Worm (Caenorhabditis elegans) whole organism, L1 larva: ENCODE measurements around the gene VY10G11R.1.

ENCODE experiments used
- C34B4.2 ChIP-seq: sonication (generic microtip); optimal IDR thresholded peaks from 2 replicates; lab custom pipeline; 2017; ENCODE audit warnings: mild to moderate bottlenecking, missing genetic modification characterization, missing compliant biosample characterization
- F16B12.6 ChIP-seq: fragments of 150-350 bp; optimal IDR thresholded peaks from 2 replicates; lab custom pipeline; 2014; ENCODE audit warnings: missing biosample characterization, missing genetic modification characterization
- Y116A8C.19 ChIP-seq: sonication (generic microtip); optimal IDR thresholded peaks from 2 replicates; lab custom pipeline; 2016; ENCODE audit warnings: missing compliant biosample characterization, missing genetic modification characterization, borderline replicate concordance
- aha-1 ChIP-seq: fragments of 150-350 bp; optimal IDR thresholded peaks from 2 replicates; lab custom pipeline; 2014; ENCODE audit warnings: missing biosample characterization, missing genetic modification characterization
- ama-1 ChIP-seq: fragments of 150-350 bp; optimal IDR thresholded peaks from 2 replicates; lab custom pipeline; 2014
- blmp-1 ChIP-seq: fragments of 150-350 bp; optimal IDR thresholded peaks from 2 replicates; lab custom pipeline; 2014; ENCODE audit warnings: missing biosample characterization, missing genetic modification characterization
- ceh-63 ChIP-seq: fragments of 200-800 bp; sonication (Bioruptor generic); optimal IDR thresholded peaks from 2 replicates; lab custom pipeline; 2018; ENCODE audit warnings: mild to moderate bottlenecking, missing genetic modification characterization, missing compliant biosample characterization
- ceh-82 ChIP-seq, 3 experiments: fragments of 150-350 bp in 1 of 3; sonication (generic microtip) in 2 of 3; optimal IDR thresholded peaks; 2 replicates each; lab custom pipeline; 2014 to 2017; ENCODE audit warnings: missing biosample characterization in 3 of 3, missing genetic modification characterization in 3 of 3
- ces-1 ChIP-seq: fragments of 150-350 bp; optimal IDR thresholded peaks from 2 replicates; lab custom pipeline; 2014; ENCODE audit warnings: missing biosample characterization, missing genetic modification reagents, missing genetic modification characterization
- efl-1 ChIP-seq, 4 experiments: fragments of 150-350 bp; optimal IDR thresholded peaks in 3 of 4; peaks in 1 of 4; 1 replicate in 1 of 4; 2 replicates in 3 of 4; lab custom pipeline; 2014; ENCODE audit warnings: missing biosample characterization in 2 of 4, missing genetic modification characterization in 2 of 4, missing genetic modification reagents in 2 of 4
- efl-3 ChIP-seq: fragments of 200-800 bp; sonication (Bioruptor generic); optimal IDR thresholded peaks from 2 replicates; lab custom pipeline; 2018; ENCODE audit warnings: mild to moderate bottlenecking, missing genetic modification characterization, missing compliant biosample characterization
- egl-27 ChIP-seq, 2 experiments: fragments of 150-350 bp in 1 of 2; sonication (generic microtip); optimal IDR thresholded peaks; 3 replicates each; lab custom pipeline; 2017 to 2018; ENCODE audit warnings: missing biosample characterization in 2 of 2, missing genetic modification characterization in 2 of 2, missing genetic modification reagents in 2 of 2
- elt-2 ChIP-seq: sonication (generic microtip); optimal IDR thresholded peaks from 2 replicates; lab custom pipeline; 2016; ENCODE audit warnings: missing genetic modification characterization, mild to moderate bottlenecking, inconsistent platforms, missing compliant biosample characterization, missing genetic modification reagents
- ets-5 ChIP-seq: fragments of 200-800 bp; sonication (Bioruptor generic); IDR thresholded peaks from 2 replicates; pipeline ENCODE4 v1.3.6; 2022; ENCODE audit warnings: missing genetic modification characterization, missing compliant biosample characterization
- fkh-10 ChIP-seq: sonication (generic microtip); optimal IDR thresholded peaks from 2 replicates; lab custom pipeline; 2017; ENCODE audit warnings: missing biosample characterization, missing genetic modification reagents, missing genetic modification characterization
- fkh-8 ChIP-seq: sonication (generic microtip); optimal IDR thresholded peaks from 2 replicates; lab custom pipeline; 2016; ENCODE audit warnings: mild to moderate bottlenecking, missing genetic modification characterization, missing compliant biosample characterization
- hpl-2 ChIP-seq: fragments of 150-350 bp; optimal IDR thresholded peaks from 2 replicates; lab custom pipeline; 2014; ENCODE audit warnings: missing biosample characterization, missing genetic modification reagents, missing genetic modification characterization
- isw-1 ChIP-seq: fragments of 200-800 bp; sonication (Bioruptor generic); IDR thresholded peaks from 2 replicates; pipeline ENCODE4 v1.3.6; 2022; ENCODE audit warnings: missing genetic modification characterization, missing compliant biosample characterization
- lin-13 ChIP-seq: fragments of 150-350 bp; optimal IDR thresholded peaks from 2 replicates; lab custom pipeline; 2014; ENCODE audit warnings: missing biosample characterization, missing genetic modification reagents, missing genetic modification characterization
- lin-14 ChIP-seq: fragments of 200-800 bp; sonication (Bioruptor generic); optimal IDR thresholded peaks from 2 replicates; lab custom pipeline; 2018; ENCODE audit warnings: mild to moderate bottlenecking, missing genetic modification characterization, moderate library complexity, missing compliant biosample characterization
- lin-35 ChIP-seq, 2 experiments: fragments of 150-350 bp; optimal IDR thresholded peaks; 2 replicates each; lab custom pipeline; 2014; ENCODE audit warnings: missing biosample characterization in 2 of 2, missing genetic modification characterization in 2 of 2, missing genetic modification reagents in 2 of 2
- lir-3 ChIP-seq: sonication (generic microtip); optimal IDR thresholded peaks from 2 replicates; lab custom pipeline; 2016; ENCODE audit warnings: mild to moderate bottlenecking, missing genetic modification characterization, moderate library complexity, missing compliant biosample characterization; ENCODE audit not compliant: poor library complexity
- lsy-2 ChIP-seq, 2 experiments: fragments of 150-350 bp; optimal IDR thresholded peaks; 2 replicates each; lab custom pipeline; 2014; ENCODE audit warnings: missing biosample characterization in 2 of 2, missing genetic modification characterization in 2 of 2
- mab-9 ChIP-seq: fragments of 200-800 bp; sonication (Bioruptor generic); IDR thresholded peaks from 2 replicates; pipeline ENCODE4 v1.3.6; 2022; ENCODE audit warnings: missing genetic modification reagents, missing genetic modification characterization, missing compliant biosample characterization
- mef-2 ChIP-seq: fragments of 150-350 bp; optimal IDR thresholded peaks from 2 replicates; lab custom pipeline; 2014; ENCODE audit warnings: missing biosample characterization, missing genetic modification characterization
- mep-1 ChIP-seq: fragments of 150-350 bp; optimal IDR thresholded peaks from 2 replicates; lab custom pipeline; 2014; ENCODE audit warnings: missing biosample characterization, missing genetic modification characterization
- nhr-11 ChIP-seq: fragments of 150-350 bp; optimal IDR thresholded peaks from 2 replicates; lab custom pipeline; 2014; ENCODE audit warnings: missing biosample characterization, missing genetic modification characterization
- nhr-19 ChIP-seq: fragments of 200-800 bp; sonication (Bioruptor generic); conservative IDR thresholded peaks from 2 replicates; pipeline ENCODE4 v1.3.6; 2022; ENCODE audit warnings: missing genetic modification characterization, missing compliant biosample characterization
- nhr-20 ChIP-seq: sonication (generic microtip); optimal IDR thresholded peaks from 2 replicates; lab custom pipeline; 2016; ENCODE audit warnings: mild to moderate bottlenecking, missing genetic modification characterization, missing compliant biosample characterization
- nhr-237 ChIP-seq: fragments of 150-350 bp; optimal IDR thresholded peaks from 2 replicates; lab custom pipeline; 2014; ENCODE audit warnings: missing biosample characterization, missing genetic modification characterization
- nhr-28 ChIP-seq: fragments of 150-350 bp; optimal IDR thresholded peaks from 2 replicates; lab custom pipeline; 2014; ENCODE audit warnings: missing biosample characterization, missing genetic modification characterization
- nhr-71 ChIP-seq: sonication (generic microtip); optimal IDR thresholded peaks from 2 replicates; lab custom pipeline; 2016; ENCODE audit warnings: mild to moderate bottlenecking, missing genetic modification characterization, moderate library complexity, missing compliant biosample characterization
- nhr-76 ChIP-seq: sonication (generic microtip); optimal IDR thresholded peaks from 2 replicates; lab custom pipeline; 2017; ENCODE audit warnings: missing biosample characterization, missing genetic modification characterization
- nhr-84 ChIP-seq: sonication (generic microtip); optimal IDR thresholded peaks from 2 replicates; lab custom pipeline; 2017; ENCODE audit warnings: missing biosample characterization, missing genetic modification characterization
- nhr-85 ChIP-seq: sonication (generic microtip); peaks from one replicate; lab custom pipeline; 2016; ENCODE audit warnings: missing genetic modification characterization, inconsistent platforms, missing compliant biosample characterization
- nhr-90 ChIP-seq: sonication (generic microtip); optimal IDR thresholded peaks from 2 replicates; lab custom pipeline; 2016; ENCODE audit warnings: mild to moderate bottlenecking, missing genetic modification characterization, missing compliant biosample characterization; ENCODE audit not compliant: poor library complexity
- pax-3 ChIP-seq: fragments of 200-800 bp; sonication (Bioruptor generic); optimal IDR thresholded peaks from 2 replicates; lab custom pipeline; 2018; ENCODE audit warnings: mild to moderate bottlenecking, missing genetic modification characterization, moderate library complexity, missing compliant biosample characterization
- rnt-1 ChIP-seq: sonication (generic microtip); optimal IDR thresholded peaks from 2 replicates; lab custom pipeline; 2016; ENCODE audit warnings: mild to moderate bottlenecking, missing genetic modification characterization, moderate library complexity, missing compliant biosample characterization
- skn-1 ChIP-seq: fragments of 150-350 bp; optimal IDR thresholded peaks from 2 replicates; lab custom pipeline; 2014; ENCODE audit warnings: missing biosample characterization, missing genetic modification characterization
- snpc-4 ChIP-seq: fragments of 150-350 bp; optimal IDR thresholded peaks from 2 replicates; lab custom pipeline; 2014; ENCODE audit warnings: missing biosample characterization, missing genetic modification characterization
- sox-4 ChIP-seq: sonication (generic microtip); optimal IDR thresholded peaks from 2 replicates; lab custom pipeline; 2016; ENCODE audit warnings: missing genetic modification characterization, missing compliant biosample characterization
- sptf-1 ChIP-seq: fragments of 150-350 bp; optimal IDR thresholded peaks from 2 replicates; lab custom pipeline; 2014; ENCODE audit warnings: missing biosample characterization, missing genetic modification characterization
- sup-37 ChIP-seq: fragments of 200-800 bp; sonication (Bioruptor generic); optimal IDR thresholded peaks from 2 replicates; lab custom pipeline; 2018; ENCODE audit warnings: mild to moderate bottlenecking, missing genetic modification characterization, missing compliant biosample characterization
- tbx-2 ChIP-seq: sonication (generic microtip); optimal IDR thresholded peaks from 2 replicates; lab custom pipeline; 2016; ENCODE audit warnings: missing genetic modification characterization, missing compliant biosample characterization
- tlp-1 ChIP-seq: fragments of 150-350 bp; optimal IDR thresholded peaks from 2 replicates; lab custom pipeline; 2014; ENCODE audit warnings: missing biosample characterization, missing genetic modification characterization
- unc-130 ChIP-seq: fragments of 150-350 bp; optimal IDR thresholded peaks from 2 replicates; lab custom pipeline; 2017; ENCODE audit warnings: missing biosample characterization, missing genetic modification characterization, inconsistent platforms
- unc-30 ChIP-seq: sonication (generic microtip); optimal IDR thresholded peaks from 2 replicates; lab custom pipeline; 2017; ENCODE audit warnings: missing biosample characterization, missing genetic modification characterization
- xbp-1 ChIP-seq: sonication (generic microtip); optimal IDR thresholded peaks from 2 replicates; lab custom pipeline; 2016; ENCODE audit warnings: missing genetic modification characterization, missing compliant biosample characterization
- zag-1 ChIP-seq: fragments of 150-350 bp; optimal IDR thresholded peaks from 2 replicates; lab custom pipeline; 2014; ENCODE audit warnings: missing biosample characterization, missing genetic modification characterization
- zip-4 ChIP-seq: fragments of 200-800 bp; sonication (Bioruptor generic); optimal IDR thresholded peaks from 2 replicates; lab custom pipeline; 2018; ENCODE audit warnings: mild to moderate bottlenecking, missing genetic modification characterization, moderate library complexity, missing compliant biosample characterization
- ztf-4 ChIP-seq: fragments of 150-350 bp; optimal IDR thresholded peaks from 2 replicates; lab custom pipeline; 2014; ENCODE audit warnings: missing biosample characterization, missing genetic modification characterization

VY10G11R.1 gene

DNA sequence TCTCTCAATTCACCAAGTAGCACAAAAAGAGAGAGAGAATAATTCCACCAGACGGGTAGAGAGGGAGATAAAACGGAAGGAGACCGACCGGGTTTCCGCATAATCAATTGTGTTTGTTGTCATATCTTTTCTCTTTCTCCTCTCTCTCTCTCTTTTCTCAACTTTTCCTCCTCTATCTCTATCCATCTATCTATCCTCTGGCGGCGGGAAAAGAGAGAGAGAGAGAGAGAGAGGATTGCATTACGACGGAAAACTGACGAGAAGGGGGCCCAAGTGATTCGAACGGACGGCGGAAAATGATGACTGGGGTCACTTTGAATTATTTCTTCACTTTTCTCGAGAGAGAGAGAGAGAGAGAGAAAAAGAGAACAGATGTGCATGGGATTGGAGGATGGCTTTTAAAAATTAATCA is 27.2 kb upstream of the VY10G11R.1 start (continued):
- no peak for TF ChIP-seq F16B12.6 (tag; lab: Kevin White, UChicago)
- TF ChIP-seq unc-130: peak; percentile 9
- TF ChIP-seq nhr-19 (GFP tag; lab: Robert Waterston, UW): peak; percentile 42
- no peak for TF ChIP-seq lir-3 (tag; lab: Kevin White, UChicago)
- peak; percentile 36 for TF ChIP-seq nhr-90 (tag; lab: Kevin White, UChicago)
- TF ChIP-seq sptf-1 (tag; lab: Kevin White, UChicago): no peak
- TF ChIP-seq ceh-63 (GFP tag; lab: Kevin White, UChicago): no peak
- no peak for TF ChIP-seq elt-2 (tag; lab: Kevin White, UChicago)
- no peak for TF ChIP-seq zip-4 (GFP tag; lab: Kevin White, UChicago)
- TF ChIP-seq ztf-4 (tag; lab: Kevin White, UChicago): peak; percentile 37
- no peak for TF ChIP-seq unc-30 (tag; lab: Kevin White, UChicago)
- TF ChIP-seq nhr-71 (tag; lab: Kevin White, UChicago): peak; percentile 85
- TF ChIP-seq nhr-85 (tag; lab: Kevin White, UChicago): peak; percentile 78
- peak; percentile 45 for TF ChIP-seq lin-13 (GFP tag; lab: Kevin White, UChicago)
- TF ChIP-seq tbx-2 (tag; lab: Kevin White, UChicago): peak; percentile 46
- TF ChIP-seq efl-1 (optimal IDR thresholded peaks at IDR 0.05; lab: Kevin White, UChicago): peak; percentile 48 to 68
- TF ChIP-seq efl-1 (GFP tag; optimal IDR thresholded peaks at IDR 0.05 in 1 of 2; lab: Kevin White, UChicago): peak in 1 of 2 experiments; percentile 2
- peak; percentile 40 to 70 for TF ChIP-seq lsy-2 (tag; optimal IDR thresholded peaks at IDR 0.05; lab: Kevin White, UChicago)
- no peak for TF ChIP-seq efl-3 (GFP tag; lab: Kevin White, UChicago)
- TF ChIP-seq snpc-4: no peak
- TF ChIP-seq nhr-76 (tag; lab: Kevin White, UChicago): no peak
- no peak for TF ChIP-seq aha-1
- peak; percentile 95 for TF ChIP-seq lin-14 (GFP tag; lab: Kevin White, UChicago)
- TF ChIP-seq nhr-28 (tag; lab: Kevin White, UChicago): no peak
- TF ChIP-seq xbp-1 (tag; lab: Kevin White, UChicago): peak; percentile 15
- no peak for TF ChIP-seq Y116A8C.19 (tag; lab: Kevin White, UChicago)
- peak; percentile 77 for TF ChIP-seq fkh-8 (tag; lab: Kevin White, UChicago)
- peak; percentile 5 for TF ChIP-seq nhr-11
- no peak for TF ChIP-seq isw-1 (GFP tag; lab: Robert Waterston, UW)
- peak; percentile 43 for TF ChIP-seq pax-3 (tag; lab: Kevin White, UChicago)
- no peak for TF ChIP-seq ets-5 (GFP tag; lab: Robert Waterston, UW)
- no peak for TF ChIP-seq tlp-1 (tag; lab: Kevin White, UChicago)
- peak; percentile 24 to 33 for TF ChIP-seq lin-35 (GFP tag; optimal IDR thresholded peaks at IDR 0.05; lab: Kevin White, UChicago)
- peak in 1 of 2 experiments; percentile 15 for TF ChIP-seq egl-27 (tag; optimal IDR thresholded peaks at IDR 0.05; lab: Kevin White, UChicago)
- TF ChIP-seq hpl-2 (GFP tag; lab: Kevin White, UChicago): no peak
- TF ChIP-seq mep-1 (tag; lab: Kevin White, UChicago): peak; percentile 84
- peak; percentile 79 for TF ChIP-seq blmp-1 (tag; lab: Kevin White, UChicago)
- no peak for TF ChIP-seq ama-1 (lab: Kevin White, UChicago)
- TF ChIP-seq skn-1 (tag; lab: Kevin White, UChicago): peak; percentile 64
- no peak for TF ChIP-seq C34B4.2 (tag; lab: Kevin White, UChicago)
- TF ChIP-seq nhr-20 (tag; lab: Kevin White, UChicago): peak; percentile 55
- TF ChIP-seq fkh-10 (GFP tag; lab: Kevin White, UChicago): no peak
- TF ChIP-seq sox-4 (tag; lab: Kevin White, UChicago): no peak
- TF ChIP-seq mab-9 (GFP tag; lab: Robert Waterston, UW): no peak
- TF ChIP-seq ces-1 (GFP tag; lab: Kevin White, UChicago): no peak
- peak; percentile 64 for TF ChIP-seq rnt-1 (tag; lab: Kevin White, UChicago)
- TF ChIP-seq nhr-84 (tag; lab: Kevin White, UChicago): no peak
- no peak for TF ChIP-seq mef-2 (tag; lab: Kevin White, UChicago)
- no peak for TF ChIP-seq nhr-237
- no peak for TF ChIP-seq zag-1
- TF ChIP-seq ceh-82 (tag; optimal IDR thresholded peaks at IDR 0.05; lab: Kevin White, UChicago): peak in 2 of 3 experiments; percentile 5 to 68
- TF ChIP-seq sup-37: no peak
